Worm (Caenorhabditis elegans): ENCODE measurements around the gene his-41.

DNA sequence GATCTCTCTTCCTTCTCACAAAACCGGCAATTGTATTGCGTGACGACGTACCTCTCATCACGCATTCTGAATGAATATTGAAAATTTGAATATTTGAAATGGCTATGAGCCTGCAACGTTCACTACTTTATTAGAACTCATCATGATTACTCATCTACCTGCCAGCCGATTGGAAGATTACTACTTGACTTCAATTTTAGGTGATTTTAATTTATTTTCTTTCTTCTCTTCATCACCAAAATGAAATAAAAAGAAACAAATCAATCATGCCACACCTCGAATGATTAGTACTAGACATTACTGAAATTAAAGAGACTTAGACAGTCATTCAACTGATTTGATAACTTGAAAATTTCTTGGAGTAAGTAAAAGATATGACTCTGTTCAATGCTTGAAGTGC is 38.9 kb downstream of the his-41 start:
- TF ChIP-seq unc-39 (tag; optimal IDR thresholded peaks at IDR 0.05) (no peak), flh-1 (GFP tag; optimal IDR thresholded peaks at IDR 0.05) (no peak), snpc-4 (tag; optimal IDR thresholded peaks at IDR 0.05) (no peak), nhr-28 (tag; optimal IDR thresholded peaks at IDR 0.05) (no peak), ceh-83 (GFP tag; optimal IDR thresholded peaks at IDR 0.05) (no peak)

Data from whole organism, mixed stage, embryonic.